Fruit fly (Drosophila melanogaster) whole organism, wandering third instar larva: ENCODE measurements around the gene CG10252.

Experiments used
- CG32264 ChIP-seq: fragments of 200-800 bp; sonication (Bioruptor generic); optimal IDR thresholded peaks from 2 replicates; lab custom pipeline; 2016; ENCODE audit warnings: missing biosample characterization, missing genetic modification characterization
- CG9705 ChIP-seq: fragments of 200-800 bp; sonication (Bioruptor generic); optimal IDR thresholded peaks from 2 replicates; lab custom pipeline; 2018; ENCODE audit warnings: missing biosample characterization, mild to moderate bottlenecking, missing genetic modification characterization
- CrebA ChIP-seq: fragments of 200-800 bp; sonication (Bioruptor generic); optimal IDR thresholded peaks from 2 replicates; lab custom pipeline; 2016; ENCODE audit warnings: missing biosample characterization, mild to moderate bottlenecking, missing genetic modification characterization, borderline replicate concordance
- Dif ChIP-seq: fragments of 200-275, 200-300 bp; sonication (Bioruptor generic); optimal IDR thresholded peaks from 2 replicates; lab custom pipeline; 2018; ENCODE audit warnings: missing biosample characterization, missing genetic modification characterization; ENCODE audit not compliant: partially characterized antibody
- GATAd ChIP-seq: sonication (Bioruptor generic); optimal IDR thresholded peaks from 2 replicates; lab custom pipeline; 2016; ENCODE audit warnings: missing biosample characterization, missing genetic modification characterization
- HLH106 ChIP-seq: fragments of 200-800 bp; optimal IDR thresholded peaks from 3 replicates; lab custom pipeline; 2019; ENCODE audit warnings: missing biosample characterization, mild to moderate bottlenecking, missing genetic modification characterization, moderate library complexity
- Hnf4 ChIP-seq: fragments of 200-800 bp; sonication (Bioruptor generic); optimal IDR thresholded peaks from 2 replicates; lab custom pipeline; 2016; ENCODE audit warnings: missing biosample characterization, mild to moderate bottlenecking, missing genetic modification characterization
- Hr78 ChIP-seq: fragments of >200 bp; optimal IDR thresholded peaks from 2 replicates; lab custom pipeline; 2017; ENCODE audit warnings: missing biosample characterization, missing genetic modification characterization
- Hr83 ChIP-seq: fragments of 200-300 bp; sonication (Bioruptor generic); optimal IDR thresholded peaks from 2 replicates; lab custom pipeline; 2016; ENCODE audit warnings: missing biosample characterization, mild to moderate bottlenecking, missing genetic modification characterization, moderate library complexity; ENCODE audit not compliant: poor library complexity, severe bottlenecking
- Jra ChIP-seq: sonication (Bioruptor generic); optimal IDR thresholded peaks from 2 replicates; lab custom pipeline; 2016; ENCODE audit warnings: missing biosample characterization, missing genetic modification characterization
- N ChIP-seq: fragments of >200 bp; optimal IDR thresholded peaks from 2 replicates; lab custom pipeline; 2018; ENCODE audit warnings: missing biosample characterization, missing external identifiers, missing genetic modification characterization
- OdsH ChIP-seq: fragments of 200-800 bp; sonication (Bioruptor generic); optimal IDR thresholded peaks from 2 replicates; lab custom pipeline; 2016; ENCODE audit warnings: missing biosample characterization, mild to moderate bottlenecking, missing genetic modification characterization
- Rel ChIP-seq, 2 experiments: fragments of 200-800 bp; sonication (Bioruptor generic) in 1 of 2; optimal IDR thresholded peaks; 2 replicates in 1 of 2; 3 replicates in 1 of 2; lab custom pipeline; 2016 to 2019; ENCODE audit warnings: mild to moderate bottlenecking in 2 of 2, missing biosample characterization in 2 of 2, missing genetic modification characterization in 2 of 2, moderate library complexity in 1 of 2
- Sp1 ChIP-seq: fragments of 200-800 bp; sonication (Bioruptor generic); optimal IDR thresholded peaks from 3 replicates; lab custom pipeline; 2019; ENCODE audit warnings: missing biosample characterization, mild to moderate bottlenecking, missing genetic modification characterization, moderate library complexity
- Vsx2 ChIP-seq: fragments of 200-300, 225-300 bp; sonication (Bioruptor generic); optimal IDR thresholded peaks from 2 replicates; lab custom pipeline; 2018; ENCODE audit warnings: missing biosample characterization, missing genetic modification characterization; ENCODE audit not compliant: partially characterized antibody
- br ChIP-seq: fragments of 200-800 bp; sonication (Bioruptor generic); optimal IDR thresholded peaks from 2 replicates; lab custom pipeline; 2016; ENCODE audit warnings: missing biosample characterization, missing genetic modification characterization
- brk ChIP-seq: fragments of 200-800 bp; sonication (Bioruptor generic); optimal IDR thresholded peaks from 2 replicates; lab custom pipeline; 2016; ENCODE audit warnings: missing biosample characterization, mild to moderate bottlenecking, missing genetic modification characterization
- dl ChIP-seq, 2 experiments: fragments of 175-275, 200-275 bp in 1 of 2; fragments of 200-275 bp in 1 of 2; sonication (Bioruptor generic); optimal IDR thresholded peaks; lab custom pipeline; 2018; ENCODE audit warnings: mild to moderate bottlenecking in 2 of 2, missing biosample characterization in 2 of 2, missing genetic modification characterization in 2 of 2, moderate library complexity in 2 of 2; ENCODE audit not compliant: partially characterized antibody in 2 of 2, insufficient read depth in 1 of 2
- dsf ChIP-seq: sonication (Bioruptor generic); optimal IDR thresholded peaks from 2 replicates; lab custom pipeline; 2016; ENCODE audit warnings: missing biosample characterization, missing genetic modification characterization, borderline replicate concordance
- foxo ChIP-seq, 2 experiments: fragments of 200-800 bp; sonication (Bioruptor generic); optimal IDR thresholded peaks; 2 replicates in 1 of 2; 3 replicates in 1 of 2; lab custom pipeline; 2016 to 2017; ENCODE audit warnings: missing biosample characterization in 2 of 2, missing genetic modification characterization in 2 of 2
- fru ChIP-seq: fragments of 200-800 bp; sonication (Bioruptor generic); optimal IDR thresholded peaks from 3 replicates; lab custom pipeline; 2016; ENCODE audit warnings: missing biosample characterization, mild to moderate bottlenecking, missing genetic modification characterization
- h ChIP-seq: fragments of 200-800 bp; sonication (Bioruptor generic); optimal IDR thresholded peaks from 3 replicates; lab custom pipeline; 2016; ENCODE audit warnings: missing biosample characterization, mild to moderate bottlenecking, missing genetic modification characterization
- jim ChIP-seq: fragments of 175-275, 200-325 bp; sonication (Bioruptor generic); optimal IDR thresholded peaks from 2 replicates; lab custom pipeline; 2016; ENCODE audit warnings: missing biosample characterization, mild to moderate bottlenecking, missing genetic modification characterization
- pan ChIP-seq: fragments of >200 bp; optimal IDR thresholded peaks from 2 replicates; lab custom pipeline; 2017
- psq ChIP-seq: fragments of 200-800 bp; sonication (Bioruptor generic); optimal IDR thresholded peaks from 3 replicates; lab custom pipeline; 2017; ENCODE audit warnings: missing biosample characterization, mild to moderate bottlenecking, missing genetic modification characterization, moderate library complexity
- rgr ChIP-seq: fragments of 200-800 bp; sonication (Bioruptor generic); optimal IDR thresholded peaks from 3 replicates; lab custom pipeline; 2016; ENCODE audit warnings: missing biosample characterization, mild to moderate bottlenecking, missing genetic modification characterization
- sage ChIP-seq: fragments of 200-800 bp; sonication (Bioruptor generic); optimal IDR thresholded peaks from 2 replicates; lab custom pipeline; 2016; ENCODE audit warnings: missing biosample characterization, mild to moderate bottlenecking, missing genetic modification characterization
- tai ChIP-seq: sonication (Bioruptor generic); optimal IDR thresholded peaks from 2 replicates; lab custom pipeline; 2016; ENCODE audit warnings: missing biosample characterization, missing genetic modification characterization
- usp ChIP-seq: fragments of >200 bp; optimal IDR thresholded peaks from 2 replicates; lab custom pipeline; 2017; ENCODE audit warnings: missing biosample characterization, missing genetic modification characterization

Gene CG10252

dm6 chr3R:23725711-23726349 lies 29.8 kb upstream of the CG10252 start:
- peak; percentile 0 for TF ChIP-seq Hnf4 (GFP tag; lab: Kevin White, UChicago)
- no peak for TF ChIP-seq Vsx2 (GFP tag; lab: Kevin White, UChicago)
- TF ChIP-seq Dif (GFP tag; lab: Kevin White, UChicago), result no peak
- TF ChIP-seq CrebA, result peak; percentile 44
- peak; percentile 8 for TF ChIP-seq Sp1 (GFP tag; lab: Kevin White, UChicago)
- peak; percentile 62 for TF ChIP-seq h (GFP tag; lab: Kevin White, UChicago)
- peak; percentile 43 for TF ChIP-seq OdsH
- peak; percentile 21 for TF ChIP-seq Hr83 (GFP tag; lab: Kevin White, UChicago)
- no peak for TF ChIP-seq Rel (GFP tag; optimal IDR thresholded peaks at IDR 0.05; lab: Kevin White, UChicago)
- peak; percentile 85 for TF ChIP-seq Rel (tag; optimal IDR thresholded peaks at IDR 0.05; lab: Kevin White, UChicago)
- peak; percentile 42 for TF ChIP-seq br

DNA sequence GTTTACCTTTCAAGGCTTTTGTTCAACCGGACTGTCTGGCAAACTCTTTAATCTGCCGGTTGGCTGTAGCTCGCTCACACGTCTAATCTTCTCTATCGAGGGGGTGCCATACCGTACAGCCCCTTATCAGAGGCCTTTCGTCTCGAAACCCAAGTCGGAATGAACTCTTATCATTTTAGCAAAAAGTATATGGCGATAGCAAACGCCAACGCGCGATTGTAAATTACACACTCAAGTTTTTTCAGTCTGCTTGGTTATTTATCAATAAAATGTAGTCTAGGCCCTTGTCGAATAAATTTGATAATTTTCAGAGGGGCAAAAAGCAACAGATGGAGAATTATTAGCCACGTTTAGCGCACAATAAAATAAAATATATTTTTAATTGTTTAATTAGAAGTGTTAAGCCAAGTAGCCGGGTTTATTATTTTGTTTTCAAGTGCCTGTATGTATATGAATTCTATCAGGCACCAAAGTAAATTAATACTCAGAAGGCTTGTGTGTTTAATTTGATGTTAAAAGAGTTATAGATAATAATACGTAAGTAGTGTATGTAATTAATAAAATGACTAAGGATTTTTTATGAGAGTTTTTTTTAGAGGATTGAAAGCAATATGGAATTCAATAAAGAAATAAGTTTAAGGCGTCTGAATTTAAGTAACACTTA lies 28.9 kb upstream of the CG10252 start:
- TF ChIP-seq dsf, result no peak
- TF ChIP-seq sage (GFP tag; lab: Kevin White, UChicago), result peak; percentile 7
- no peak for TF ChIP-seq jim (GFP tag; lab: Kevin White, UChicago)
- TF ChIP-seq brk (GFP tag; lab: Kevin White, UChicago), result peak; percentile 42
- TF ChIP-seq br, result peak; percentile 55
- TF ChIP-seq CrebA, result peak; percentile 80
- TF ChIP-seq pan, result no peak
- TF ChIP-seq CG9705, result no peak
- peak; percentile 31 for TF ChIP-seq Vsx2 (GFP tag; lab: Kevin White, UChicago)
- TF ChIP-seq CG32264 (GFP tag; lab: Kevin White, UChicago), result no peak
- no peak for TF ChIP-seq psq (GFP tag; lab: Kevin White, UChicago)
- TF ChIP-seq Rel (GFP tag; optimal IDR thresholded peaks at IDR 0.05; lab: Kevin White, UChicago), result no peak
- peak; percentile 42 for TF ChIP-seq Rel (tag; optimal IDR thresholded peaks at IDR 0.05; lab: Kevin White, UChicago)
- TF ChIP-seq rgr (GFP tag; lab: Kevin White, UChicago), result no peak
- TF ChIP-seq GATAd (GFP tag; lab: Kevin White, UChicago), result no peak
- no peak for TF ChIP-seq OdsH
- no peak for TF ChIP-seq dl (GFP tag; optimal IDR thresholded peaks at IDR 0.05; lab: Kevin White, UChicago; ENCODE audit: insufficient read depth in 1 of 2, partially characterized antibody in 2 of 2)
- TF ChIP-seq HLH106 (tag; lab: Kevin White, UChicago), result no peak
- TF ChIP-seq h (GFP tag; lab: Kevin White, UChicago), result peak; percentile 12
- no peak for TF ChIP-seq N (GFP tag; lab: Kevin White, UChicago)

DNA sequence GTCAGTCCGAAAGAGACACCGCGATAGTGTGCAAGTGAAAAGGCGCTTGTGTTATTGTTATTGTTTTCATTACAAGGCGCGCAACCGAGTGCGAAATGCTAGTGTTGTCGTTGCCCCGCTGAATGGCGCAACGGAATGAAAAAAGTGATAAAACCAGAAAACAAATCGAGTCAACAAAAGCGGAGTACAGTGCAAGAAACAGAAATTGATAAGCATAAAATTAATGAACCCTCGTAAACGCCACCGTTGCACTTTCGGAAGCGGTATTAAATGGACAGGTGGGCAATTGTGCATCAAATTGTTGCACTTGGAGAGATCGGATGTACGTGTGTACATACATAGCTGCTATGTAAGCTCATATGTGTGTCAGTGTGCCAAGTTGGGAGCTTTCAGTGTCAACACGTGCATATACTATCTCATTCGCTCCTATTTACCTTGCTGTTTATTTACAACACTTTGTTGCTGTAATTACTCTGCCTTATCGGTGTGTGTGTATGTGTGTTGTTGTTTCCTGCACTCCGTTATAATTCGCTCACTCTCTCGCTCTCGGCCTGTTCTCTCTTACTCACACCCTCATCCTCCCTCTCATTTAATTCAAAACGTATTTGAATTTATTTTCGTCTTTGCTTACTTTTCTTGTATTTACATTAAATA lies 27.5 kb upstream of the CG10252 start:
- peak; percentile 15 for TF ChIP-seq rgr (GFP tag; lab: Kevin White, UChicago)
- TF ChIP-seq Jra (GFP tag; lab: Kevin White, UChicago), result peak; percentile 17
- TF ChIP-seq sage (GFP tag; lab: Kevin White, UChicago), result peak; percentile 34
- TF ChIP-seq HLH106 (tag; lab: Kevin White, UChicago), result peak; percentile 10
- peak; percentile 70 for TF ChIP-seq Hr83 (GFP tag; lab: Kevin White, UChicago)
- TF ChIP-seq Sp1 (GFP tag; lab: Kevin White, UChicago), result peak; percentile 2
- TF ChIP-seq tai (GFP tag; lab: Kevin White, UChicago), result peak; percentile 51
- TF ChIP-seq foxo (GFP tag; optimal IDR thresholded peaks at IDR 0.05; lab: Kevin White, UChicago), result peak in 1 of 2 experiments; percentile 51
- no peak for TF ChIP-seq Hr78
- TF ChIP-seq usp (GFP tag; lab: Kevin White, UChicago), result no peak
- TF ChIP-seq Hnf4 (GFP tag; lab: Kevin White, UChicago), result no peak
- no peak for TF ChIP-seq CrebA
- TF ChIP-seq br, result peak; percentile 11
- TF ChIP-seq Dif (GFP tag; lab: Kevin White, UChicago), result peak; percentile 74
- peak; percentile 45 for TF ChIP-seq h (GFP tag; lab: Kevin White, UChicago)
- peak; percentile 22 to 38 for TF ChIP-seq dl (GFP tag; optimal IDR thresholded peaks at IDR 0.05; lab: Kevin White, UChicago; ENCODE audit: insufficient read depth in 1 of 2, partially characterized antibody in 2 of 2)
- peak; percentile 24 for TF ChIP-seq fru (GFP tag; lab: Kevin White, UChicago)
